Fruit fly (Drosophila melanogaster): ENCODE measurements around the gene Pdk1.

Pdk1 gene

DNA sequence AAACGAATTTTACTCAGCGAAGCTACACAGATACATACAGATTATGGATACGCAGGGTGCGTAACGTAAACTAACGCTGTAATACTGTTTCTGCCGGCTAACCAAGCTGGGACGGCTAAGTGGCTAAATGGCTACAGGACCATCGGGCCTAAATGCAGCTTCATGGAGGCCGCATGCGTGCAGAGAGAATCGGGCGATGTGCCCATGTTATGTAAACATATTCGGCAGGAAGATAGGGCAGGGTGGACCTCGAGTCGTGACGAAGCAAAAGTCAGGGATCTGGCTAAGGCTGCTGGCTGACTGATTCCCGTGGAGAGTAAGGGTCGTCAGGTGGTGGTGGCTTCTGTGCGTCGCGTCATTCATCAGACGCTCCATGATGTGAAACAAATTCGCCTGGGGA, 24.4 kb downstream of the Pdk1 start (continued):
- TF ChIP-seq CG6175 (GFP tag; IDR thresholded peaks at IDR 0.05) (no peak), cad (GFP tag; optimal IDR thresholded peaks at IDR 0.05) (no peak), eyg (GFP tag; optimal IDR thresholded peaks at IDR 0.05) (no peak), wek (GFP tag; optimal IDR thresholded peaks at IDR 0.05) (no peak), D19A (tag; optimal IDR thresholded peaks at IDR 0.05) (no peak), Deaf1 (tag; optimal IDR thresholded peaks at IDR 0.05) (peak; percentile 46), Med (GFP tag) (peak; percentile 67), phol (tag; optimal IDR thresholded peaks at IDR 0.05) (no peak), grn (GFP tag; optimal IDR thresholded peaks at IDR 0.05) (no peak), CG9437 (GFP tag; optimal IDR thresholded peaks at IDR 0.05) (peak; percentile 43), seq (GFP tag; IDR thresholded peaks at IDR 0.05) (0 out of 2 replicates have a peak, but pooled peaks have one; percentile 47), Sry-β (GFP tag; optimal IDR thresholded peaks at IDR 0.05) (no peak), chinmo (GFP tag; IDR thresholded peaks at IDR 0.05; ENCODE audit: partially characterized antibody) (0 out of 4 replicates have a peak, but pooled peaks have one; percentile 35), Ptx1 (GFP tag; IDR thresholded peaks at IDR 0.05) (no peak), CG17912 (GFP tag; optimal IDR thresholded peaks at IDR 0.05) (no peak), CG31224 (GFP tag; IDR thresholded peaks at IDR 0.05) (no peak), Pdp1 (GFP tag; optimal IDR thresholded peaks at IDR 0.05) (peak in 1 of 2 experiments; percentile 62), hkb (optimal IDR thresholded peaks at IDR 0.05) (no peak), hkb (GFP tag; IDR thresholded peaks at IDR 0.05) (no peak), hb (GFP tag; IDR thresholded peaks at IDR 0.05; ENCODE audit: partially characterized antibody) (no peak), CG13296 (GFP tag; optimal IDR thresholded peaks at IDR 0.05) (no peak), CG12942 (GFP tag; optimal IDR thresholded peaks at IDR 0.05) (no peak), sisA (GFP tag; IDR thresholded peaks at IDR 0.05) (no peak), CG9727 (GFP tag; optimal IDR thresholded peaks at IDR 0.05) (no peak), CG13624 (GFP tag; optimal IDR thresholded peaks at IDR 0.05) (no peak), pnt (GFP tag; optimal IDR thresholded peaks at IDR 0.05) (no peak), MTF-1 (GFP tag; optimal IDR thresholded peaks at IDR 0.05; ENCODE audit: borderline replicate concordance) (no peak), CG11723 (GFP tag; optimal IDR thresholded peaks at IDR 0.05) (no peak), Hr3 (GFP tag; optimal IDR thresholded peaks at IDR 0.05) (no peak), nerfin-1 (tag; optimal IDR thresholded peaks at IDR 0.05) (peak; percentile 7), CG4424 (GFP tag; optimal IDR thresholded peaks at IDR 0.05) (no peak), CG1602 (GFP tag; optimal IDR thresholded peaks at IDR 0.05) (no peak), CG10959 (GFP tag; IDR thresholded peaks at IDR 0.05) (no peak), Sin3A (optimal IDR thresholded peaks at IDR 0.05) (no peak), CG13775 (GFP tag; optimal IDR thresholded peaks at IDR 0.05) (no peak), CG16815 (GFP tag; optimal IDR thresholded peaks at IDR 0.05) (no peak), cato (GFP tag; optimal IDR thresholded peaks at IDR 0.05; ENCODE audit: borderline replicate concordance) (no peak), CG16863 (GFP tag; optimal IDR thresholded peaks at IDR 0.05) (no peak), ci (GFP tag; IDR thresholded peaks at IDR 0.05) (no peak), odd (GFP tag; optimal IDR thresholded peaks at IDR 0.05) (peak; percentile 17), Dip2 (GFP tag; IDR thresholded peaks at IDR 0.05) (no peak), CG3995 (GFP tag; optimal IDR thresholded peaks at IDR 0.05) (no peak), CG11398 (GFP tag; optimal IDR thresholded peaks at IDR 0.05) (no peak), CG5953 (GFP tag; IDR thresholded peaks at IDR 0.05) (no peak), CG18262 (tag; optimal IDR thresholded peaks at IDR 0.05) (no peak), salm (tag; optimal IDR thresholded peaks at IDR 0.05) (no peak), Camta (GFP tag; optimal IDR thresholded peaks at IDR 0.05) (no peak), Rfx (GFP tag; IDR thresholded peaks at IDR 0.05) (no peak), CG11093 (GFP tag; IDR thresholded peaks at IDR 0.05) (no peak), CG15514 (GFP tag; optimal IDR thresholded peaks at IDR 0.05) (peak; percentile 6), Fer3 (tag; optimal IDR thresholded peaks at IDR 0.05) (no peak), CG18599 (GFP tag; optimal IDR thresholded peaks at IDR 0.05) (peak; percentile 29), gro (GFP tag; optimal IDR thresholded peaks at IDR 0.05) (no peak)

Measured in whole organism, embryonic.